Worm (Caenorhabditis elegans) whole organism, L4 larva: Measurements from ENCODE around the gene cyc-2.2.
A peak's percentile ranks its signal among the peaks of the same experiment; 100 is the strongest.

ENCODE experiments used
- T20F7.1 ChIP-seq: fragments of 200-800 bp; sonication (Bioruptor generic); optimal IDR thresholded peaks from 2 replicates; lab custom pipeline; 2018; ENCODE audit warnings: mild to moderate bottlenecking, missing genetic modification characterization, missing compliant biosample characterization
- T26A8.4 ChIP-seq: fragments of 200-800 bp; sonication (Bioruptor generic); IDR thresholded peaks from 2 replicates; pipeline ENCODE4 v1.3.6; 2022; ENCODE audit warnings: missing genetic modification characterization, missing compliant biosample characterization
- Y48G9A.11 ChIP-seq: fragments of 200-800 bp; sonication (Bioruptor generic); IDR thresholded peaks from 2 replicates; pipeline ENCODE4 v1.3.6; 2022; ENCODE audit warnings: missing genetic modification reagents, missing genetic modification characterization, missing compliant biosample characterization
- Y5F2A.4 ChIP-seq: fragments of 200-800 bp; sonication (Bioruptor generic); optimal IDR thresholded peaks from 2 replicates; lab custom pipeline; 2018; ENCODE audit warnings: mild to moderate bottlenecking, missing genetic modification characterization, missing compliant biosample characterization
- aha-1 ChIP-seq: fragments of 150-350 bp; peaks from one replicate; lab custom pipeline; 2014; ENCODE audit warnings: missing biosample characterization, missing genetic modification characterization
- ceh-44 ChIP-seq: fragments of 200-800 bp; sonication (Bioruptor generic); IDR thresholded peaks from 2 replicates; pipeline ENCODE4 v1.3.6; 2022; ENCODE audit warnings: missing genetic modification reagents, missing genetic modification characterization, missing compliant biosample characterization
- ceh-62 ChIP-seq: sonication (generic microtip); optimal IDR thresholded peaks from 2 replicates; lab custom pipeline; 2017; ENCODE audit warnings: missing biosample characterization, missing genetic modification characterization
- ctbp-1 ChIP-seq: fragments of 200-800 bp; sonication (Bioruptor generic); IDR thresholded peaks from 2 replicates; pipeline ENCODE4 v1.3.6; 2022; ENCODE audit warnings: missing genetic modification reagents, missing genetic modification characterization, missing compliant biosample characterization
- daf-16 ChIP-seq, 3 experiments: sonication (generic microtip); optimal IDR thresholded peaks; 2 replicates each; lab custom pipeline; 2016 to 2017; ENCODE audit warnings: missing genetic modification characterization in 3 of 3, missing genetic modification reagents in 3 of 3, mild to moderate bottlenecking in 2 of 3, missing compliant biosample characterization in 2 of 3, missing biosample characterization in 1 of 3, moderate library complexity in 1 of 3
- daf-19 ChIP-seq: fragments of 200-800 bp; sonication (Bioruptor generic); conservative IDR thresholded peaks from 2 replicates; pipeline ENCODE4 v1.3.6; 2022; ENCODE audit warnings: missing genetic modification characterization, missing compliant biosample characterization
- daf-8 ChIP-seq: fragments of 200-800 bp; sonication (Bioruptor generic); IDR thresholded peaks from 2 replicates; pipeline ENCODE4 v1.3.6; 2022; ENCODE audit warnings: missing genetic modification characterization, missing compliant biosample characterization
- dmd-8 ChIP-seq: fragments of 200-800 bp; sonication (Bioruptor generic); IDR thresholded peaks from 2 replicates; pipeline ENCODE4 v1.3.6; 2022; ENCODE audit warnings: missing genetic modification characterization, missing compliant biosample characterization
- dpl-1 ChIP-seq: fragments of 150-350 bp; optimal IDR thresholded peaks from 2 replicates; lab custom pipeline; 2014; ENCODE audit warnings: missing biosample characterization, missing genetic modification reagents, missing genetic modification characterization
- duxl-1 ChIP-seq: sonication (generic microtip); optimal IDR thresholded peaks from 2 replicates; lab custom pipeline; 2016; ENCODE audit warnings: mild to moderate bottlenecking, missing genetic modification characterization, moderate library complexity, missing compliant biosample characterization; ENCODE audit not compliant: poor library complexity
- dve-1 ChIP-seq: sonication (generic microtip); optimal IDR thresholded peaks from 2 replicates; lab custom pipeline; 2017; ENCODE audit warnings: antibody characterized with exemption, mild to moderate bottlenecking, missing genetic modification characterization, missing compliant biosample characterization; ENCODE audit not compliant: insufficient read depth
- egl-27 ChIP-seq: sonication (generic microtip); optimal IDR thresholded peaks from 3 replicates; lab custom pipeline; 2017; ENCODE audit warnings: missing biosample characterization, missing genetic modification reagents, missing genetic modification characterization
- fkh-10 ChIP-seq: fragments of 150-350 bp; optimal IDR thresholded peaks from 2 replicates; lab custom pipeline; 2014; ENCODE audit warnings: missing biosample characterization, missing genetic modification reagents, missing genetic modification characterization
- hlh-11 ChIP-seq: fragments of 200-800 bp; sonication (Bioruptor generic); optimal IDR thresholded peaks from 2 replicates; lab custom pipeline; 2018; ENCODE audit warnings: mild to moderate bottlenecking, missing genetic modification characterization, missing compliant biosample characterization
- hmg-1.1 ChIP-seq: fragments of 200-800 bp; sonication (Bioruptor generic); IDR thresholded peaks from 2 replicates; pipeline ENCODE4 v1.3.6; 2022; ENCODE audit warnings: missing genetic modification reagents, missing genetic modification characterization, missing compliant biosample characterization
- lin-13 ChIP-seq: fragments of 150-350 bp; optimal IDR thresholded peaks from 2 replicates; lab custom pipeline; 2014; ENCODE audit warnings: missing biosample characterization, missing genetic modification reagents, missing genetic modification characterization
- lin-15B ChIP-seq: fragments of 150-350 bp; sonication (generic microtip); optimal IDR thresholded peaks from 3 replicates; lab custom pipeline; 2014; ENCODE audit warnings: missing biosample characterization, missing genetic modification characterization
- lin-29 ChIP-seq: fragments of 200-800 bp; sonication (Bioruptor generic); IDR thresholded peaks from 2 replicates; pipeline ENCODE4 v1.3.6; 2022; ENCODE audit warnings: missing genetic modification reagents, missing genetic modification characterization, missing compliant biosample characterization
- lsy-2 ChIP-seq, 2 experiments: fragments of 150-350 bp in 1 of 2; sonication (generic microtip) in 1 of 2; optimal IDR thresholded peaks; 2 replicates each; lab custom pipeline; 2014 to 2017; ENCODE audit warnings: missing biosample characterization in 2 of 2, missing genetic modification characterization in 2 of 2
- madf-5 ChIP-seq, 2 experiments: fragments of 200-800 bp; sonication (Bioruptor generic); IDR thresholded peaks; 2 replicates each; pipeline ENCODE4 v1.3.6; 2022; ENCODE audit warnings: missing compliant biosample characterization in 2 of 2, missing genetic modification characterization in 2 of 2
- mdl-1 ChIP-seq, 2 experiments: fragments of 150-350 bp in 1 of 2; sonication (generic microtip) in 1 of 2; optimal IDR thresholded peaks; 2 replicates each; lab custom pipeline; 2014 to 2017; ENCODE audit warnings: missing biosample characterization in 2 of 2, missing genetic modification characterization in 2 of 2
- mdt-29 ChIP-seq: fragments of 200-800 bp; sonication (Bioruptor generic); IDR thresholded peaks from 2 replicates; pipeline ENCODE4 v1.3.6; 2022; ENCODE audit warnings: missing genetic modification reagents, missing genetic modification characterization, missing compliant biosample characterization
- mes-2 ChIP-seq: sonication (generic microtip); optimal IDR thresholded peaks from 2 replicates; lab custom pipeline; 2016; ENCODE audit warnings: missing genotype, mild to moderate bottlenecking, missing genetic modification characterization, missing compliant biosample characterization; ENCODE audit not compliant: poor library complexity, severe bottlenecking
- mxl-3 ChIP-seq: fragments of 200-800 bp; sonication (Bioruptor generic); optimal IDR thresholded peaks from 2 replicates; lab custom pipeline; 2018; ENCODE audit warnings: mild to moderate bottlenecking, missing genetic modification characterization, missing compliant biosample characterization
- rbr-2 ChIP-seq: sonication (generic microtip); optimal IDR thresholded peaks from 2 replicates; lab custom pipeline; 2016; ENCODE audit warnings: missing genotype, missing genetic modification characterization, missing compliant biosample characterization
- set-16 ChIP-seq: fragments of 200-800 bp; sonication (Bioruptor generic); IDR thresholded peaks from 2 replicates; pipeline ENCODE4 v1.3.6; 2022; ENCODE audit warnings: missing genetic modification reagents, missing genetic modification characterization, missing compliant biosample characterization
- skn-1 ChIP-seq: fragments of 150-350 bp; optimal IDR thresholded peaks from 2 replicates; lab custom pipeline; 2014; ENCODE audit warnings: missing biosample characterization, missing genetic modification characterization
- spr-1 ChIP-seq: sonication (generic microtip); optimal IDR thresholded peaks from 2 replicates; lab custom pipeline; 2016; ENCODE audit warnings: mild to moderate bottlenecking, missing genetic modification characterization, missing compliant biosample characterization
- unc-130 ChIP-seq: sonication (generic microtip); optimal IDR thresholded peaks from 2 replicates; lab custom pipeline; 2016; ENCODE audit warnings: missing genetic modification reagents, missing genetic modification characterization, missing compliant biosample characterization
- unc-62 ChIP-seq, 3 experiments: fragments of 150-350 bp in 1 of 3; sonication (generic microtip); optimal IDR thresholded peaks in 2 of 3; peaks in 1 of 3; 1 replicate in 1 of 3; 2 replicates in 2 of 3; lab custom pipeline; 2014 to 2017; ENCODE audit warnings: missing biosample characterization in 3 of 3, missing genetic modification characterization in 3 of 3, missing genetic modification reagents in 3 of 3, missing genotype in 1 of 3
- zfp-2 ChIP-seq: sonication (generic microtip); optimal IDR thresholded peaks from 2 replicates; lab custom pipeline; 2016; ENCODE audit warnings: mild to moderate bottlenecking, missing genetic modification characterization, missing compliant biosample characterization
- ztf-7 ChIP-seq: fragments of 150-350 bp; optimal IDR thresholded peaks from 2 replicates; lab custom pipeline; 2014; ENCODE audit warnings: missing biosample characterization, missing genetic modification characterization

Gene cyc-2.2

ce11 chrV:12608857-12609256 is 3.2 kb downstream of the cyc-2.2 start, which contains the start of gene ZC116.5:
Gene ZC116.5 (minus strand): TSS chrV:12608957.
- TF ChIP-seq unc-62 (GFP tag; optimal IDR thresholded peaks at IDR 0.05 in 1 of 2; lab: Kevin White, UChicago), result no peak
- TF ChIP-seq unc-62 (tag; optimal IDR thresholded peaks at IDR 0.05; lab: Kevin White, UChicago), result no peak
- no peak for TF ChIP-seq unc-130

- TF ChIP-seq T26A8.4 (GFP tag; lab: Robert Waterston, UW) (no peak), dmd-8 (GFP tag; lab: Robert Waterston, UW) (no peak), madf-5 (GFP tag; IDR thresholded peaks at IDR 0.05; lab: Robert Waterston, UW) (no peak), Y48G9A.11 (GFP tag; lab: Robert Waterston, UW) (no peak)
Measured at ce11 chrV:12607113-12607512, 4.9 kb downstream of the cyc-2.2 start, which contains the start of gene erg-28. Gene erg-28 (plus strand): TSS chrV:12607413.

- TF ChIP-seq unc-62 (GFP tag; optimal IDR thresholded peaks at IDR 0.05 in 1 of 2; lab: Kevin White, UChicago), result peak in 1 of 2 experiments; percentile 84
- no peak for TF ChIP-seq unc-62 (tag; optimal IDR thresholded peaks at IDR 0.05; lab: Kevin White, UChicago)
- no peak for TF ChIP-seq skn-1 (tag; lab: Kevin White, UChicago)
- TF ChIP-seq aha-1 (tag; lab: Kevin White, UChicago), result peak; percentile 53
Measured at ce11 chrV:12601835-12602234, 10.2 kb downstream of the cyc-2.2 start.

ce11 chrV:12599510-12600242 is 12.3 kb downstream of the cyc-2.2 start, which contains the start of gene C14C10.5:
Gene C14C10.5 (plus strand): TSS chrV:12600192.
- TF ChIP-seq mxl-3 (GFP tag; lab: Kevin White, UChicago) (peak; percentile 15), ceh-44 (GFP tag; lab: Robert Waterston, UW) (no peak), hlh-11 (tag; lab: Kevin White, UChicago) (peak; percentile 38), daf-16 (GFP tag; optimal IDR thresholded peaks at IDR 0.05; lab: Kevin White, UChicago) (no peak), daf-16 (tag; optimal IDR thresholded peaks at IDR 0.05; lab: Kevin White, UChicago) (peak; percentile 79), mes-2 (tag; lab: Kevin White, UChicago) (peak; percentile 27), daf-19 (GFP tag; lab: Robert Waterston, UW) (0 out of 2 replicates have a peak, but pooled peaks have one; percentile 24), fkh-10 (no peak), set-16 (GFP tag; lab: Robert Waterston, UW) (no peak), mdl-1 (tag; optimal IDR thresholded peaks at IDR 0.05; lab: Kevin White, UChicago) (peak in 1 of 2 experiments; percentile 33), skn-1 (tag; lab: Kevin White, UChicago) (no peak), zfp-2 (tag; lab: Kevin White, UChicago) (no peak), ztf-7 (tag; lab: Kevin White, UChicago) (no peak), rbr-2 (tag; lab: Kevin White, UChicago) (no peak), T20F7.1 (GFP tag; lab: Kevin White, UChicago) (peak; percentile 41), dve-1 (tag; lab: Kevin White, UChicago) (peak; percentile 48)

- TF ChIP-seq egl-27 (no peak), lsy-2 (tag; optimal IDR thresholded peaks at IDR 0.05; lab: Kevin White, UChicago) (peak in 1 of 2 experiments; percentile 32), mes-2 (tag; lab: Kevin White, UChicago) (peak; percentile 40)
- TF ChIP-seq, all 104 proteins: peak for 2
Measured at ce11 chrV:12599110-12599509, 12.9 kb downstream of the cyc-2.2 start, which contains the start of the genes C14C10.10 and ril-2. Gene C14C10.10 (minus strand): TSS chrV:12599128. Gene ril-2 (minus strand): TSS chrV:12599157.

- peak; percentile 56 for TF ChIP-seq hmg-1.1
- no peak for TF ChIP-seq dpl-1
- peak; percentile 26 for TF ChIP-seq duxl-1 (tag; lab: Kevin White, UChicago)
- peak in 1 of 2 experiments; percentile 69 for TF ChIP-seq daf-16 (GFP tag; optimal IDR thresholded peaks at IDR 0.05; lab: Kevin White, UChicago)
- TF ChIP-seq daf-16 (tag; optimal IDR thresholded peaks at IDR 0.05; lab: Kevin White, UChicago), result peak; percentile 76
- TF ChIP-seq dve-1 (tag; lab: Kevin White, UChicago), result no peak
- no peak for TF ChIP-seq lin-15B (tag; lab: Kevin White, UChicago)
- TF ChIP-seq lin-13, result peak; percentile 9
- TF ChIP-seq spr-1 (tag; lab: Kevin White, UChicago), result peak; percentile 61
- peak; percentile 7 for TF ChIP-seq Y5F2A.4 (GFP tag; lab: Kevin White, UChicago)
- no peak for TF ChIP-seq ceh-62 (tag; lab: Kevin White, UChicago)
- TF ChIP-seq dmd-8 (GFP tag; lab: Robert Waterston, UW), result peak; percentile 60; the same call in 1 of the 2 replicates
- TF ChIP-seq ctbp-1 (GFP tag; lab: Robert Waterston, UW), result 0 out of 2 replicates have a peak, but pooled peaks have one; percentile 46
- TF ChIP-seq egl-27, result no peak
- TF ChIP-seq lsy-2 (tag; optimal IDR thresholded peaks at IDR 0.05; lab: Kevin White, UChicago), result peak in 1 of 2 experiments; percentile 42
- TF ChIP-seq mdt-29 (GFP tag; lab: Robert Waterston, UW), result no peak
- TF ChIP-seq lin-29 (GFP tag; lab: Robert Waterston, UW), result no peak
- TF ChIP-seq daf-8 (GFP tag; lab: Robert Waterston, UW), result no peak
Measured at ce11 chrV:12596795-12597194, 15.2 kb downstream of the cyc-2.2 start.
